Fruit fly (Drosophila melanogaster) whole organism, prepupa: ENCODE results near the gene CG10561.

ENCODE experiments used
- CG10631 ChIP-seq: fragments of 200-800 bp; sonication (Bioruptor generic); optimal IDR thresholded peaks from 2 replicates; lab custom pipeline; 2016; ENCODE audit warnings: missing biosample characterization, missing genetic modification characterization
- CG15336 ChIP-seq: fragments of 200-800 bp; sonication (Bioruptor generic); IDR thresholded peaks from 2 replicates; pipeline ENCODE4 v1.3.6; 2022; ENCODE audit warnings: missing biosample characterization, missing genetic modification characterization
- CG1621 ChIP-seq: fragments of 200-800 bp; sonication (Bioruptor generic); optimal IDR thresholded peaks from 3 replicates; lab custom pipeline; 2018; ENCODE audit warnings: missing biosample characterization, mild to moderate bottlenecking, missing genetic modification characterization
- CG6163 ChIP-seq: fragments of 200-800 bp; sonication (Bioruptor generic); IDR thresholded peaks from 3 replicates; pipeline ENCODE4 v1.3.6; 2022; ENCODE audit warnings: missing biosample characterization, missing genetic modification characterization
- CG8632 ChIP-seq: fragments of 200-800 bp; sonication (Bioruptor generic); optimal IDR thresholded peaks from 3 replicates; lab custom pipeline; 2016; ENCODE audit warnings: missing biosample characterization, missing genetic modification characterization
- Gug ChIP-seq: fragments of 200-800 bp; sonication (Bioruptor generic); IDR thresholded peaks from 2 replicates; pipeline ENCODE4 v1.3.6; 2022; ENCODE audit warnings: missing biosample characterization, missing genetic modification characterization
- Sox14 ChIP-seq: fragments of 200-800 bp; sonication (Bioruptor generic); optimal IDR thresholded peaks from 3 replicates; lab custom pipeline; 2016; ENCODE audit warnings: missing biosample characterization, missing genetic modification characterization
- eg ChIP-seq: fragments of 200-800 bp; sonication (Bioruptor generic); IDR thresholded peaks from 3 replicates; pipeline ENCODE4 v1.3.6; 2022; ENCODE audit warnings: missing biosample characterization, missing genetic modification characterization
- fd85E ChIP-seq: fragments of 200-800 bp; sonication (Bioruptor generic); optimal IDR thresholded peaks from 3 replicates; lab custom pipeline; 2016; ENCODE audit warnings: missing biosample characterization, missing genetic modification characterization
- lz ChIP-seq: fragments of 200-800 bp; sonication (Bioruptor generic); optimal IDR thresholded peaks from 3 replicates; lab custom pipeline; 2016; ENCODE audit warnings: missing biosample characterization, missing genetic modification characterization
- spab ChIP-seq: fragments of 200-800 bp; sonication (Bioruptor generic); optimal IDR thresholded peaks from 2 replicates; lab custom pipeline; 2017; ENCODE audit warnings: missing biosample characterization, mild to moderate bottlenecking, missing genetic modification characterization, missing genetic modification reagents

dm6 chr2L:19071713-19072112 is 42.5 kb upstream of the CG10561 start:
- TF ChIP-seq eg (no peak), Sox14 (GFP tag; lab: Kevin White, UChicago) (no peak), lz (GFP tag; lab: Kevin White, UChicago) (peak; percentile 5), CG1621 (no peak), Gug (GFP tag; lab: Robert Waterston, UW) (no peak), spab (GFP tag; lab: Kevin White, UChicago) (no peak), CG10631 (GFP tag; lab: Kevin White, UChicago) (no peak), fd85E (GFP tag; lab: Kevin White, UChicago) (no peak), CG8632 (GFP tag; lab: Kevin White, UChicago) (no peak), CG6163 (GFP tag; lab: Robert Waterston, UW) (no peak), CG15336 (GFP tag; lab: Robert Waterston, UW) (no peak)
